Worm (Caenorhabditis elegans) whole organism, L1 larva: Measurements from ENCODE around the gene ceh-93.

Source experiments
- C34B4.2 ChIP-seq: sonication (generic microtip); optimal IDR thresholded peaks from 2 replicates; lab custom pipeline; 2017; ENCODE audit warnings: mild to moderate bottlenecking, missing genetic modification characterization, missing compliant biosample characterization
- ama-1 ChIP-seq: fragments of 150-350 bp; optimal IDR thresholded peaks from 2 replicates; lab custom pipeline; 2014
- nhr-12 ChIP-seq: sonication (generic microtip); optimal IDR thresholded peaks from 2 replicates; lab custom pipeline; 2017; ENCODE audit warnings: missing biosample characterization, missing genetic modification characterization
- nhr-47 ChIP-seq: sonication (generic microtip); optimal IDR thresholded peaks from 2 replicates; lab custom pipeline; 2016; ENCODE audit warnings: mild to moderate bottlenecking, missing genetic modification characterization, moderate library complexity, missing compliant biosample characterization
- pqm-1 ChIP-seq: sonication (generic microtip); optimal IDR thresholded peaks from 3 replicates; lab custom pipeline; 2017; ENCODE audit warnings: missing biosample characterization, missing genetic modification characterization
- snu-23 ChIP-seq: sonication (generic microtip); optimal IDR thresholded peaks from 2 replicates; lab custom pipeline; 2016; ENCODE audit warnings: missing genetic modification characterization, missing compliant biosample characterization
- unc-62 ChIP-seq: fragments of 150-350 bp; optimal IDR thresholded peaks from 2 replicates; lab custom pipeline; 2014; ENCODE audit warnings: missing biosample characterization, missing genetic modification reagents, missing genetic modification characterization
- ztf-11 ChIP-seq, 2 experiments: sonication (generic microtip); optimal IDR thresholded peaks; 2 replicates each; lab custom pipeline; 2016 to 2017; ENCODE audit warnings: missing genetic modification characterization in 2 of 2, missing biosample characterization in 1 of 2, missing compliant biosample characterization in 1 of 2

DNA sequence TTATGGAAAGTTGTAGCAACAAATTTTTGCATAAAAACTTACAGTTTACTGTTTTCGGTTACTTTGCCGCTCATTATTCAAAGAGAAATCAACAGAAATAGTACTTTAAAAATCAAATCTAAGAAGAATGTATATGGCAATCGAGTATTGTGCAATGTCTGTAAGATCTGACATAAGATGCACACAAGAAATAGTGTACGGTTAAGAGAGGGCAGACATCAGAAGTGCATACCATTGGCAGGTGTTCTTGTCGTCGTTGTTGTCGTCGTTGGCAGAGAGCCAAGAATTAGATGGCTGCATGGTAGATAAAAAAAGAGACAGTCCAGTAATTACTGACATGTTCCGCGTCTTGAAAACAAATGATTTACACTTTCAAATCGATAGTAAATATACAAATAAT, 6.1 kb upstream of the ceh-93 start, which contains the start of gene R04A9.7:
- no peak for TF ChIP-seq snu-23 (GFP tag; lab: Kevin White, UChicago)
- TF ChIP-seq C34B4.2 (tag; lab: Kevin White, UChicago), result no peak
- no peak for TF ChIP-seq unc-62 (GFP tag; lab: Kevin White, UChicago)
- TF ChIP-seq nhr-12, result no peak
- TF ChIP-seq ama-1 (lab: Kevin White, UChicago), result no peak
- no peak for TF ChIP-seq ztf-11 (tag; optimal IDR thresholded peaks at IDR 0.05; lab: Kevin White, UChicago)
- TF ChIP-seq nhr-47 (tag; lab: Kevin White, UChicago), result no peak
- TF ChIP-seq pqm-1 (tag; lab: Kevin White, UChicago), result no peak
